Fruit fly (Drosophila melanogaster) whole organism, embryonic: Measurements from ENCODE around the gene CG7231.

Experiments
- Adf1 ChIP-seq: fragments of 200-800 bp; sonication (Bioruptor generic); IDR thresholded peaks from 2 replicates; pipeline ENCODE4 v1.3.6; 2022; ENCODE audit warnings: missing biosample characterization, missing genetic modification characterization
- Awh ChIP-seq: fragments of 200-800 bp; sonication (Bioruptor generic); IDR thresholded peaks from 2 replicates; pipeline ENCODE4, ENCODE4 v1.3.6; 2022; ENCODE audit warnings: missing biosample characterization, missing genetic modification characterization
- B-H2 ChIP-seq: fragments of 200-800 bp; sonication (Bioruptor generic); optimal IDR thresholded peaks from 2 replicates; lab custom pipeline; 2018; ENCODE audit warnings: missing biosample characterization, mild to moderate bottlenecking, missing genetic modification characterization
- Bgb ChIP-seq: fragments of 200-800 bp; sonication (Bioruptor generic); IDR thresholded peaks from 2 replicates; pipeline ENCODE4 v1.3.6; 2022; ENCODE audit warnings: missing biosample characterization, missing genetic modification characterization; ENCODE audit not compliant: partially characterized antibody
- CG1024 ChIP-seq: fragments of 200-800 bp; sonication (Bioruptor generic); IDR thresholded peaks from 2 replicates; pipeline ENCODE4 v1.3.6; 2022; ENCODE audit warnings: missing biosample characterization, missing genetic modification characterization
- CG10543 ChIP-seq: fragments of 200-800 bp; sonication (Bioruptor generic); optimal IDR thresholded peaks from 3 replicates; lab custom pipeline; 2017; ENCODE audit warnings: missing biosample characterization, mild to moderate bottlenecking, missing genetic modification characterization, moderate library complexity
- CG11723 ChIP-seq: fragments of 200-800 bp; sonication (Bioruptor generic); optimal IDR thresholded peaks from 2 replicates; lab custom pipeline; 2017; ENCODE audit warnings: missing biosample characterization, mild to moderate bottlenecking, missing genetic modification characterization
- CG12744 ChIP-seq: fragments of 200-800 bp; sonication (Bioruptor generic); optimal IDR thresholded peaks from 2 replicates; lab custom pipeline; 2016; ENCODE audit warnings: missing biosample characterization, missing genetic modification characterization
- CG12769 ChIP-seq: fragments of 200-800 bp; sonication (Bioruptor generic); optimal IDR thresholded peaks from 2 replicates; lab custom pipeline; 2019; ENCODE audit warnings: missing biosample characterization, mild to moderate bottlenecking, missing genetic modification characterization, moderate library complexity
- CG13894 ChIP-seq: fragments of 200-800 bp; sonication (Bioruptor generic); optimal IDR thresholded peaks from 3 replicates; lab custom pipeline; 2018; ENCODE audit warnings: missing biosample characterization, mild to moderate bottlenecking, missing genetic modification characterization, moderate library complexity
- CG18476 ChIP-seq: fragments of 200-800 bp; sonication (Bioruptor generic); optimal IDR thresholded peaks from 2 replicates; lab custom pipeline; 2016; ENCODE audit warnings: missing biosample characterization, mild to moderate bottlenecking, missing genetic modification characterization
- CG2199 ChIP-seq: fragments of 200-800 bp; sonication (Bioruptor generic); IDR thresholded peaks from 3 replicates; pipeline ENCODE4 v1.3.6; 2022; ENCODE audit warnings: missing biosample characterization, missing genetic modification characterization
- CG6175 ChIP-seq: fragments of 200-800 bp; sonication (Bioruptor generic); IDR thresholded peaks from 3 replicates; pipeline ENCODE4 v1.3.6; 2022; ENCODE audit warnings: missing biosample characterization, missing genetic modification characterization
- CG7357 ChIP-seq: fragments of 200-800 bp; sonication (Bioruptor generic); IDR thresholded peaks from 3 replicates; pipeline ENCODE4 v1.3.6; 2022; ENCODE audit warnings: missing biosample characterization, missing genetic modification characterization
- CTCF ChIP-seq: fragments of 200-800 bp; sonication (Bioruptor generic); optimal IDR thresholded peaks from 2 replicates; lab custom pipeline; 2017; ENCODE audit warnings: missing biosample characterization, mild to moderate bottlenecking, missing genetic modification characterization, moderate library complexity
- D ChIP-seq, 2 experiments: fragments of 200-800 bp in 1 of 2; fragments of >200 bp in 1 of 2; sonication (Bioruptor generic) in 1 of 2; optimal IDR thresholded peaks; 2 replicates in 1 of 2; 3 replicates in 1 of 2; lab custom pipeline; 2017; ENCODE audit warnings: mild to moderate bottlenecking in 1 of 2, missing biosample characterization in 1 of 2, missing genetic modification characterization in 1 of 2, missing genetic modification reagents in 1 of 2
- Deaf1 ChIP-seq: fragments of 200-800 bp; optimal IDR thresholded peaks from 3 replicates; lab custom pipeline; 2019; ENCODE audit warnings: missing biosample characterization, mild to moderate bottlenecking, missing genetic modification characterization, moderate library complexity
- Drgx ChIP-seq: fragments of 200-800 bp; sonication (Bioruptor generic); IDR thresholded peaks from 2 replicates; pipeline ENCODE4 v1.3.6; 2022; ENCODE audit warnings: missing biosample characterization, missing genetic modification characterization
- Ets97D ChIP-seq: fragments of 200-800 bp; sonication (Bioruptor generic); optimal IDR thresholded peaks from 3 replicates; lab custom pipeline; 2016; ENCODE audit warnings: missing biosample characterization, missing genetic modification characterization
- Fer1 ChIP-seq: fragments of 200-800 bp; sonication (Bioruptor generic); optimal IDR thresholded peaks from 2 replicates; lab custom pipeline; 2017; ENCODE audit warnings: missing biosample characterization, mild to moderate bottlenecking, missing genetic modification characterization
- Gsc ChIP-seq: fragments of 200-800 bp; sonication (Bioruptor generic); IDR thresholded peaks from 2 replicates; pipeline ENCODE4 v1.3.6; 2022; ENCODE audit warnings: missing biosample characterization, missing genetic modification characterization
- Hmx ChIP-seq: fragments of 200-800 bp; sonication (Bioruptor generic); optimal IDR thresholded peaks from 2 replicates; lab custom pipeline; 2016; ENCODE audit warnings: missing biosample characterization, missing genetic modification characterization
- Hr51 ChIP-seq, 2 experiments: fragments of 200-800 bp; sonication (Bioruptor generic); optimal IDR thresholded peaks; 2 replicates in 1 of 2; 3 replicates in 1 of 2; lab custom pipeline; 2016 to 2018; ENCODE audit warnings: missing biosample characterization in 2 of 2, missing genetic modification characterization in 2 of 2, mild to moderate bottlenecking in 1 of 2, moderate library complexity in 1 of 2
- Lhr ChIP-seq: fragments of 200-800 bp; sonication (Bioruptor generic); optimal IDR thresholded peaks from 3 replicates; lab custom pipeline; 2017; ENCODE audit warnings: mild to moderate bottlenecking, missing biosample characterization, missing genetic modification reagents, missing genetic modification characterization
- MTF-1 ChIP-seq: fragments of 200-800 bp; sonication (Bioruptor generic); optimal IDR thresholded peaks from 2 replicates; lab custom pipeline; 2018; ENCODE audit warnings: missing biosample characterization, mild to moderate bottlenecking, missing genetic modification characterization, borderline replicate concordance
- Med ChIP-seq: fragments of 200-800 bp; sonication (Bioruptor generic); peaks from one replicate; lab custom pipeline; 2016; ENCODE audit warnings: missing biosample characterization, missing genetic modification characterization, mild to moderate bottlenecking, inconsistent platforms, moderate library complexity
- NFAT ChIP-seq: fragments of 200-800 bp; sonication (Bioruptor generic); IDR thresholded peaks from 2 replicates; pipeline ENCODE4 v1.3.6; 2022; ENCODE audit warnings: missing biosample characterization, missing genetic modification characterization
- Sin3A ChIP-seq: fragments of >200 bp; optimal IDR thresholded peaks from 2 replicates; lab custom pipeline; 2018
- Sry-β ChIP-seq: fragments of 200-800 bp; sonication (Bioruptor generic); optimal IDR thresholded peaks from 2 replicates; lab custom pipeline; 2018; ENCODE audit warnings: missing biosample characterization, mild to moderate bottlenecking, missing genetic modification characterization, moderate library complexity
- Ssrp ChIP-seq: fragments of 200-800 bp; sonication (Bioruptor generic); optimal IDR thresholded peaks from 2 replicates; lab custom pipeline; 2018; ENCODE audit warnings: missing biosample characterization, mild to moderate bottlenecking, missing genetic modification characterization, moderate library complexity
- Xbp1 ChIP-seq: fragments of 200-800 bp; sonication (Bioruptor generic); optimal IDR thresholded peaks from 3 replicates; lab custom pipeline; 2016; ENCODE audit warnings: missing biosample characterization, mild to moderate bottlenecking, missing genetic modification characterization
- ab ChIP-seq: fragments of 200-800 bp; sonication (Bioruptor generic); optimal IDR thresholded peaks from 2 replicates; lab custom pipeline; 2016; ENCODE audit warnings: missing biosample characterization, missing genetic modification characterization
- abd-A ChIP-seq: fragments of 200-800 bp; sonication (Bioruptor generic); optimal IDR thresholded peaks from 3 replicates; lab custom pipeline; 2019; ENCODE audit warnings: missing biosample characterization, mild to moderate bottlenecking, missing genetic modification characterization, moderate library complexity
- chinmo ChIP-seq: fragments of 200-800 bp; sonication (Bioruptor generic); IDR thresholded peaks from 4 replicates; pipeline ENCODE4 v1.3.6; 2022; ENCODE audit warnings: missing biosample characterization, missing genetic modification characterization; ENCODE audit not compliant: partially characterized antibody
- crol ChIP-seq: fragments of 200-800 bp; sonication (Bioruptor generic); IDR thresholded peaks from 2 replicates; pipeline ENCODE4 v1.3.6; 2022; ENCODE audit warnings: missing biosample characterization, missing genetic modification characterization
- gsb-n ChIP-seq: fragments of 200-800 bp; sonication (Bioruptor generic); optimal IDR thresholded peaks from 3 replicates; lab custom pipeline; 2018; ENCODE audit warnings: missing biosample characterization, mild to moderate bottlenecking, missing genetic modification characterization
- mirr ChIP-seq: fragments of 200-800 bp; sonication (Bioruptor generic); optimal IDR thresholded peaks from 3 replicates; lab custom pipeline; 2018; ENCODE audit warnings: missing biosample characterization, mild to moderate bottlenecking, missing genetic modification characterization
- prd ChIP-seq, 3 experiments: fragments of >200 bp in 2 of 3; fragments of 200-800 bp in 1 of 3; sonication (Bioruptor generic) in 1 of 3; optimal IDR thresholded peaks in 2 of 3; IDR thresholded peaks in 1 of 3; 2 replicates in 2 of 3; 3 replicates in 1 of 3; pipeline versions ENCODE4 v1.3.6 to Lab custom; 2017 to 2022; ENCODE audit warnings: missing biosample characterization in 1 of 3, missing genetic modification characterization in 1 of 3
- rib ChIP-seq: fragments of 200-800 bp; sonication (Bioruptor generic); IDR thresholded peaks from 2 replicates; pipeline ENCODE4 v1.3.6; 2022; ENCODE audit warnings: missing biosample characterization, missing genetic modification characterization
- ro ChIP-seq: fragments of 200-800 bp; sonication (Bioruptor generic); IDR thresholded peaks from 2 replicates; pipeline ENCODE4 v1.3.6; 2022; ENCODE audit warnings: missing biosample characterization, missing genetic modification characterization
- tin ChIP-seq: fragments of 200-800 bp; sonication (Bioruptor generic); optimal IDR thresholded peaks from 3 replicates; lab custom pipeline; 2016; ENCODE audit warnings: missing biosample characterization, missing genetic modification characterization
- tx ChIP-seq: fragments of 200-800 bp; sonication (Bioruptor generic); optimal IDR thresholded peaks from 2 replicates; lab custom pipeline; 2016; ENCODE audit warnings: missing biosample characterization, missing genetic modification characterization
- vvl ChIP-seq: fragments of 200-800 bp; sonication (Bioruptor generic); IDR thresholded peaks from 2 replicates; pipeline ENCODE4 v1.3.6; 2022; ENCODE audit warnings: missing biosample characterization, missing genetic modification characterization
- wdn ChIP-seq: fragments of 200-800 bp; sonication (Bioruptor generic); IDR thresholded peaks from 2 replicates; pipeline ENCODE4 v1.3.6; 2022; ENCODE audit warnings: missing biosample characterization, missing genetic modification characterization
- z ChIP-seq: fragments of 200-800 bp; sonication (Bioruptor generic); IDR thresholded peaks from 3 replicates; pipeline ENCODE4 v1.3.6; 2022; ENCODE audit warnings: missing biosample characterization, missing genetic modification characterization
- zfh1 ChIP-seq: fragments of 200-800 bp; sonication (Bioruptor generic); IDR thresholded peaks from 3 replicates; pipeline ENCODE4 v1.3.6; 2022; ENCODE audit warnings: missing biosample characterization, missing genetic modification characterization
- zfh2 ChIP-seq: fragments of 200-800 bp; sonication (Bioruptor generic); optimal IDR thresholded peaks from 2 replicates; lab custom pipeline; 2016; ENCODE audit warnings: missing biosample characterization, missing genetic modification characterization

CG7231 gene

dm6 chr2L:7956310-7957067, 27.3 kb upstream of the CG7231 start:
- TF ChIP-seq Bgb (GFP tag; lab: Robert Waterston, UW), result peak; percentile 50; the same call in 1 of the 2 replicates
- no peak for TF ChIP-seq gsb-n (tag; lab: Kevin White, UChicago)
- 0 out of 3 replicates have a peak, but pooled peaks have one; percentile 30 for TF ChIP-seq CG2199 (GFP tag; lab: Robert Waterston, UW)
- peak; percentile 60 for TF ChIP-seq B-H2 (GFP tag; lab: Kevin White, UChicago)
- TF ChIP-seq Adf1, result peak; percentile 67; the same call in 1 of the 2 replicates
- TF ChIP-seq Xbp1 (GFP tag; lab: Kevin White, UChicago), result no peak
- TF ChIP-seq prd (optimal IDR thresholded peaks at IDR 0.05; lab: Kevin White, UChicago), result no peak
- TF ChIP-seq prd (GFP tag; IDR thresholded peaks at IDR 0.05; lab: Robert Waterston, UW), result no peak
- peak; percentile 29; the same call in 1 of the 2 replicates for TF ChIP-seq NFAT (GFP tag; lab: Robert Waterston, UW)
- 0 out of 3 replicates have a peak, but pooled peaks have one; percentile 44 for TF ChIP-seq z (GFP tag; lab: Robert Waterston, UW)
- TF ChIP-seq tx (GFP tag; lab: Kevin White, UChicago), result no peak
- peak; percentile 88 for TF ChIP-seq CG6175 (GFP tag; lab: Robert Waterston, UW)
- TF ChIP-seq chinmo (GFP tag; lab: Robert Waterston, UW), result peak; percentile 96
- peak; percentile 45 for TF ChIP-seq mirr
- 0 out of 2 replicates have a peak, but pooled peaks have one; percentile 9 for TF ChIP-seq wdn (GFP tag; lab: Robert Waterston, UW)
- TF ChIP-seq ab (GFP tag; lab: Kevin White, UChicago), result no peak
- peak; percentile 60; the same call in 1 of the 2 replicates for TF ChIP-seq Drgx
- TF ChIP-seq vvl (GFP tag; lab: Robert Waterston, UW), result peak; percentile 42; the same call in 1 of the 2 replicates
- peak; percentile 53 for TF ChIP-seq CG12769 (tag; lab: Kevin White, UChicago)
- TF ChIP-seq Lhr, result no peak
- peak; percentile 78 for TF ChIP-seq CG10543 (GFP tag; lab: Kevin White, UChicago)
- TF ChIP-seq CG11723 (GFP tag; lab: Kevin White, UChicago), result no peak
- no peak for TF ChIP-seq tin (GFP tag; lab: Kevin White, UChicago)
- no peak for TF ChIP-seq CG12744 (GFP tag; lab: Kevin White, UChicago)
- TF ChIP-seq Deaf1 (tag; lab: Kevin White, UChicago), result peak; percentile 87
- TF ChIP-seq Fer1 (GFP tag; lab: Kevin White, UChicago), result no peak
- peak; percentile 81 for TF ChIP-seq CG13894 (tag; lab: Kevin White, UChicago)
- TF ChIP-seq rib (GFP tag; lab: Robert Waterston, UW), result peak; percentile 36; the same call in 1 of the 2 replicates
- TF ChIP-seq abd-A (tag; lab: Kevin White, UChicago), result peak; percentile 92
- TF ChIP-seq crol (GFP tag; lab: Robert Waterston, UW), result peak; percentile 79
- peak; percentile 78 for TF ChIP-seq Med (GFP tag; lab: Kevin White, UChicago)
- TF ChIP-seq CG1024 (GFP tag; lab: Robert Waterston, UW), result 0 out of 2 replicates have a peak, but pooled peaks have one; percentile 2
- peak; percentile 6 for TF ChIP-seq zfh2
- TF ChIP-seq Ets97D (GFP tag; lab: Kevin White, UChicago), result no peak

dm6 chr2L:7957068-7957868, 26.5 kb upstream of the CG7231 start:
- TF ChIP-seq Gsc (GFP tag; lab: Robert Waterston, UW) (no peak), D (optimal IDR thresholded peaks at IDR 0.05; lab: Kevin White, UChicago) (no peak), D (GFP tag; optimal IDR thresholded peaks at IDR 0.05; lab: Kevin White, UChicago) (peak; percentile 34), CG7357 (GFP tag; lab: Robert Waterston, UW) (peak; percentile 54; the same call in 2 of the 3 replicates), MTF-1 (GFP tag; lab: Kevin White, UChicago) (no peak), ro (GFP tag; lab: Robert Waterston, UW) (no peak), Sry-β (no peak), Awh (0 out of 2 replicates have a peak, but pooled peaks have one; percentile 21), CG18476 (GFP tag; lab: Kevin White, UChicago) (no peak), zfh1 (GFP tag; lab: Robert Waterston, UW) (no peak), Ssrp (tag; lab: Kevin White, UChicago) (peak; percentile 52), Hmx (GFP tag; lab: Kevin White, UChicago) (no peak), Hr51 (GFP tag; optimal IDR thresholded peaks at IDR 0.05; lab: Kevin White, UChicago) (peak in 1 of 2 experiments; percentile 77), Sin3A (lab: Kevin White, UChicago) (no peak), CTCF (GFP tag; lab: Kevin White, UChicago) (peak; percentile 13)
